Worm (Caenorhabditis elegans) whole organism, L1 larva: Measurements from ENCODE around the gene xol-1.

Source experiments
- C16A3.4 ChIP-seq: fragments of 150-350 bp; optimal IDR thresholded peaks from 2 replicates; lab custom pipeline; 2014; ENCODE audit warnings: missing biosample characterization, missing genetic modification characterization
- C34B4.2 ChIP-seq: sonication (generic microtip); optimal IDR thresholded peaks from 2 replicates; lab custom pipeline; 2017; ENCODE audit warnings: mild to moderate bottlenecking, missing genetic modification characterization, missing compliant biosample characterization
- aha-1 ChIP-seq: fragments of 150-350 bp; optimal IDR thresholded peaks from 2 replicates; lab custom pipeline; 2014; ENCODE audit warnings: missing biosample characterization, missing genetic modification characterization
- alr-1 ChIP-seq: fragments of 200-800 bp; sonication (Bioruptor generic); optimal IDR thresholded peaks from 2 replicates; lab custom pipeline; 2018; ENCODE audit warnings: borderline replicate concordance, mild to moderate bottlenecking, missing genetic modification characterization, missing compliant biosample characterization
- ama-1 ChIP-seq: fragments of 150-350 bp; optimal IDR thresholded peaks from 2 replicates; lab custom pipeline; 2014
- blmp-1 ChIP-seq: fragments of 150-350 bp; optimal IDR thresholded peaks from 2 replicates; lab custom pipeline; 2014; ENCODE audit warnings: missing biosample characterization, missing genetic modification characterization
- ceh-63 ChIP-seq: fragments of 200-800 bp; sonication (Bioruptor generic); optimal IDR thresholded peaks from 2 replicates; lab custom pipeline; 2018; ENCODE audit warnings: mild to moderate bottlenecking, missing genetic modification characterization, missing compliant biosample characterization
- ceh-8 ChIP-seq: fragments of 200-800 bp; sonication (Bioruptor generic); optimal IDR thresholded peaks from 2 replicates; lab custom pipeline; 2018; ENCODE audit warnings: mild to moderate bottlenecking, missing genetic modification characterization, moderate library complexity, missing compliant biosample characterization
- ceh-82 ChIP-seq, 3 experiments: fragments of 150-350 bp in 1 of 3; sonication (generic microtip) in 2 of 3; optimal IDR thresholded peaks; 2 replicates each; lab custom pipeline; 2014 to 2017; ENCODE audit warnings: missing biosample characterization in 3 of 3, missing genetic modification characterization in 3 of 3
- ceh-88 ChIP-seq: fragments of 200-800 bp; sonication (Bioruptor generic); IDR thresholded peaks from 2 replicates; pipeline ENCODE4 v1.3.6; 2022; ENCODE audit warnings: missing genetic modification characterization, missing compliant biosample characterization
- ceh-90 ChIP-seq: sonication (generic microtip); optimal IDR thresholded peaks from 2 replicates; lab custom pipeline; 2016; ENCODE audit warnings: missing genetic modification characterization, missing compliant biosample characterization
- dsc-1 ChIP-seq: sonication (generic microtip); optimal IDR thresholded peaks from 2 replicates; lab custom pipeline; 2016; ENCODE audit warnings: mild to moderate bottlenecking, missing genetic modification characterization, missing compliant biosample characterization
- efl-3 ChIP-seq: fragments of 200-800 bp; sonication (Bioruptor generic); optimal IDR thresholded peaks from 2 replicates; lab custom pipeline; 2018; ENCODE audit warnings: mild to moderate bottlenecking, missing genetic modification characterization, missing compliant biosample characterization
- elt-2 ChIP-seq: sonication (generic microtip); optimal IDR thresholded peaks from 2 replicates; lab custom pipeline; 2016; ENCODE audit warnings: missing genetic modification characterization, mild to moderate bottlenecking, inconsistent platforms, missing compliant biosample characterization, missing genetic modification reagents
- elt-3 ChIP-seq, 6 experiments: fragments of 150-350 bp in 1 of 6; sonication (generic microtip); optimal IDR thresholded peaks; 2 replicates each; lab custom pipeline; 2017 to 2018; ENCODE audit warnings: missing biosample characterization in 6 of 6, missing genetic modification characterization in 6 of 6, inconsistent platforms in 1 of 6
- fkh-10 ChIP-seq: sonication (generic microtip); optimal IDR thresholded peaks from 2 replicates; lab custom pipeline; 2017; ENCODE audit warnings: missing biosample characterization, missing genetic modification reagents, missing genetic modification characterization
- fkh-8 ChIP-seq: sonication (generic microtip); optimal IDR thresholded peaks from 2 replicates; lab custom pipeline; 2016; ENCODE audit warnings: mild to moderate bottlenecking, missing genetic modification characterization, missing compliant biosample characterization
- fos-1 ChIP-seq: fragments of 150-350 bp; optimal IDR thresholded peaks from 2 replicates; lab custom pipeline; 2014; ENCODE audit warnings: missing biosample characterization, missing genetic modification characterization
- grh-1 ChIP-seq: fragments of 200-800 bp; sonication (Bioruptor generic); IDR thresholded peaks from 2 replicates; pipeline ENCODE4 v1.3.6; 2022; ENCODE audit warnings: missing genetic modification reagents, missing genetic modification characterization, missing compliant biosample characterization
- irx-1 ChIP-seq: sonication (generic microtip); optimal IDR thresholded peaks from 2 replicates; lab custom pipeline; 2016; ENCODE audit warnings: missing genetic modification characterization, missing compliant biosample characterization
- isw-1 ChIP-seq: fragments of 200-800 bp; sonication (Bioruptor generic); IDR thresholded peaks from 2 replicates; pipeline ENCODE4 v1.3.6; 2022; ENCODE audit warnings: missing genetic modification characterization, missing compliant biosample characterization
- lin-14 ChIP-seq: fragments of 200-800 bp; sonication (Bioruptor generic); optimal IDR thresholded peaks from 2 replicates; lab custom pipeline; 2018; ENCODE audit warnings: mild to moderate bottlenecking, missing genetic modification characterization, moderate library complexity, missing compliant biosample characterization
- lin-35 ChIP-seq, 2 experiments: fragments of 150-350 bp; optimal IDR thresholded peaks; 2 replicates each; lab custom pipeline; 2014; ENCODE audit warnings: missing biosample characterization in 2 of 2, missing genetic modification characterization in 2 of 2, missing genetic modification reagents in 2 of 2
- lin-39 ChIP-seq: fragments of 150-350 bp; optimal IDR thresholded peaks from 2 replicates; lab custom pipeline; 2014; ENCODE audit warnings: missing biosample characterization, missing genetic modification reagents, missing genetic modification characterization
- lir-3 ChIP-seq: sonication (generic microtip); optimal IDR thresholded peaks from 2 replicates; lab custom pipeline; 2016; ENCODE audit warnings: mild to moderate bottlenecking, missing genetic modification characterization, moderate library complexity, missing compliant biosample characterization; ENCODE audit not compliant: poor library complexity
- mab-9 ChIP-seq: fragments of 200-800 bp; sonication (Bioruptor generic); IDR thresholded peaks from 2 replicates; pipeline ENCODE4 v1.3.6; 2022; ENCODE audit warnings: missing genetic modification reagents, missing genetic modification characterization, missing compliant biosample characterization
- mdl-1 ChIP-seq, 2 experiments: fragments of 150-350 bp; optimal IDR thresholded peaks; 2 replicates each; lab custom pipeline; 2014 to 2017; ENCODE audit warnings: missing biosample characterization in 2 of 2, missing genetic modification characterization in 2 of 2, inconsistent platforms in 1 of 2
- mef-2 ChIP-seq: fragments of 150-350 bp; optimal IDR thresholded peaks from 2 replicates; lab custom pipeline; 2014; ENCODE audit warnings: missing biosample characterization, missing genetic modification characterization
- mep-1 ChIP-seq: fragments of 150-350 bp; optimal IDR thresholded peaks from 2 replicates; lab custom pipeline; 2014; ENCODE audit warnings: missing biosample characterization, missing genetic modification characterization
- nhr-12 ChIP-seq: sonication (generic microtip); optimal IDR thresholded peaks from 2 replicates; lab custom pipeline; 2017; ENCODE audit warnings: missing biosample characterization, missing genetic modification characterization
- nhr-20 ChIP-seq: sonication (generic microtip); optimal IDR thresholded peaks from 2 replicates; lab custom pipeline; 2016; ENCODE audit warnings: mild to moderate bottlenecking, missing genetic modification characterization, missing compliant biosample characterization
- nhr-71 ChIP-seq: sonication (generic microtip); optimal IDR thresholded peaks from 2 replicates; lab custom pipeline; 2016; ENCODE audit warnings: mild to moderate bottlenecking, missing genetic modification characterization, moderate library complexity, missing compliant biosample characterization
- nhr-77 ChIP-seq: fragments of 150-350 bp; optimal IDR thresholded peaks from 2 replicates; lab custom pipeline; 2014; ENCODE audit warnings: missing biosample characterization, missing genetic modification characterization
- nhr-84 ChIP-seq: sonication (generic microtip); optimal IDR thresholded peaks from 2 replicates; lab custom pipeline; 2017; ENCODE audit warnings: missing biosample characterization, missing genetic modification characterization
- nhr-85 ChIP-seq: sonication (generic microtip); peaks from one replicate; lab custom pipeline; 2016; ENCODE audit warnings: missing genetic modification characterization, inconsistent platforms, missing compliant biosample characterization
- pag-3 ChIP-seq: sonication (generic microtip); optimal IDR thresholded peaks from 2 replicates; lab custom pipeline; 2017; ENCODE audit warnings: missing genetic modification characterization, mild to moderate bottlenecking, missing compliant biosample characterization, antibody characterized with exemption, borderline replicate concordance; ENCODE audit not compliant: insufficient read depth
- pax-3 ChIP-seq: fragments of 200-800 bp; sonication (Bioruptor generic); optimal IDR thresholded peaks from 2 replicates; lab custom pipeline; 2018; ENCODE audit warnings: mild to moderate bottlenecking, missing genetic modification characterization, moderate library complexity, missing compliant biosample characterization
- pqm-1 ChIP-seq: sonication (generic microtip); optimal IDR thresholded peaks from 3 replicates; lab custom pipeline; 2017; ENCODE audit warnings: missing biosample characterization, missing genetic modification characterization
- rnt-1 ChIP-seq: sonication (generic microtip); optimal IDR thresholded peaks from 2 replicates; lab custom pipeline; 2016; ENCODE audit warnings: mild to moderate bottlenecking, missing genetic modification characterization, moderate library complexity, missing compliant biosample characterization
- skn-1 ChIP-seq: fragments of 150-350 bp; optimal IDR thresholded peaks from 2 replicates; lab custom pipeline; 2014; ENCODE audit warnings: missing biosample characterization, missing genetic modification characterization
- snpc-4 ChIP-seq: fragments of 150-350 bp; optimal IDR thresholded peaks from 2 replicates; lab custom pipeline; 2014; ENCODE audit warnings: missing biosample characterization, missing genetic modification characterization
- snu-23 ChIP-seq: sonication (generic microtip); optimal IDR thresholded peaks from 2 replicates; lab custom pipeline; 2016; ENCODE audit warnings: missing genetic modification characterization, missing compliant biosample characterization
- tbx-2 ChIP-seq: sonication (generic microtip); optimal IDR thresholded peaks from 2 replicates; lab custom pipeline; 2016; ENCODE audit warnings: missing genetic modification characterization, missing compliant biosample characterization
- tlp-1 ChIP-seq: fragments of 150-350 bp; optimal IDR thresholded peaks from 2 replicates; lab custom pipeline; 2014; ENCODE audit warnings: missing biosample characterization, missing genetic modification characterization
- unc-130 ChIP-seq: fragments of 150-350 bp; optimal IDR thresholded peaks from 2 replicates; lab custom pipeline; 2017; ENCODE audit warnings: missing biosample characterization, missing genetic modification characterization, inconsistent platforms
- vab-15 ChIP-seq: sonication (generic microtip); optimal IDR thresholded peaks from 2 replicates; lab custom pipeline; 2017; ENCODE audit warnings: missing genotype, mild to moderate bottlenecking, missing genetic modification characterization, missing compliant biosample characterization
- xbp-1 ChIP-seq: sonication (generic microtip); optimal IDR thresholded peaks from 2 replicates; lab custom pipeline; 2016; ENCODE audit warnings: missing genetic modification characterization, missing compliant biosample characterization
- zag-1 ChIP-seq: fragments of 150-350 bp; optimal IDR thresholded peaks from 2 replicates; lab custom pipeline; 2014; ENCODE audit warnings: missing biosample characterization, missing genetic modification characterization
- zip-4 ChIP-seq: fragments of 200-800 bp; sonication (Bioruptor generic); optimal IDR thresholded peaks from 2 replicates; lab custom pipeline; 2018; ENCODE audit warnings: mild to moderate bottlenecking, missing genetic modification characterization, moderate library complexity, missing compliant biosample characterization
- ztf-11 ChIP-seq, 2 experiments: sonication (generic microtip); optimal IDR thresholded peaks; 2 replicates each; lab custom pipeline; 2016 to 2017; ENCODE audit warnings: missing genetic modification characterization in 2 of 2, missing biosample characterization in 1 of 2, missing compliant biosample characterization in 1 of 2
- ztf-4 ChIP-seq: fragments of 150-350 bp; optimal IDR thresholded peaks from 2 replicates; lab custom pipeline; 2014; ENCODE audit warnings: missing biosample characterization, missing genetic modification characterization

The xol-1 gene

ce11 chrX:8019665-8020064 lies 21.4 kb upstream of the xol-1 start (continued):
- TF ChIP-seq ceh-88 (GFP tag; lab: Robert Waterston, UW) = peak; percentile 58
- no peak for TF ChIP-seq tlp-1
- TF ChIP-seq mab-9 (GFP tag; lab: Robert Waterston, UW) = peak; percentile 63
- no peak for TF ChIP-seq zag-1 (tag; lab: Kevin White, UChicago)
- TF ChIP-seq ztf-11 (tag; optimal IDR thresholded peaks at IDR 0.05; lab: Kevin White, UChicago) = peak in 1 of 2 experiments; percentile 33
- peak; percentile 92 for TF ChIP-seq snu-23 (GFP tag; lab: Kevin White, UChicago)
- TF ChIP-seq mep-1 = peak; percentile 89
- peak; percentile 11 for TF ChIP-seq snpc-4 (tag; lab: Kevin White, UChicago)
- TF ChIP-seq nhr-84 = no peak
- TF ChIP-seq pag-3 (tag; lab: Kevin White, UChicago) = no peak
- peak; percentile 99 for TF ChIP-seq lin-14 (GFP tag; lab: Kevin White, UChicago)
- no peak for TF ChIP-seq pqm-1
- TF ChIP-seq efl-3 (GFP tag; lab: Kevin White, UChicago) = no peak
- TF ChIP-seq dsc-1 = peak; percentile 17
- peak; percentile 48 to 84 (median 58) for TF ChIP-seq ceh-82 (tag; optimal IDR thresholded peaks at IDR 0.05; lab: Kevin White, UChicago)
- TF ChIP-seq nhr-12 (tag; lab: Kevin White, UChicago) = no peak

ce11 chrX:8021609-8022008 lies 19.5 kb upstream of the xol-1 start:
- no peak for TF ChIP-seq nhr-77
- peak; percentile 87 for TF ChIP-seq nhr-20 (tag; lab: Kevin White, UChicago)
- peak; percentile 16; the same call in 1 of the 2 replicates for TF ChIP-seq isw-1 (GFP tag; lab: Robert Waterston, UW)
- peak; percentile 98 for TF ChIP-seq lin-14 (GFP tag; lab: Kevin White, UChicago)
- TF ChIP-seq lir-3 (tag; lab: Kevin White, UChicago) = peak; percentile 83
- no peak for TF ChIP-seq alr-1 (tag; lab: Kevin White, UChicago)
- peak; percentile 63 for TF ChIP-seq ceh-8 (GFP tag; lab: Kevin White, UChicago)
- TF ChIP-seq ceh-63 (GFP tag; lab: Kevin White, UChicago) = no peak
- TF ChIP-seq lin-35 (GFP tag; optimal IDR thresholded peaks at IDR 0.05; lab: Kevin White, UChicago) = peak; percentile 25 to 49
- TF ChIP-seq xbp-1 (tag; lab: Kevin White, UChicago) = peak; percentile 72
- no peak for TF ChIP-seq nhr-84
- peak; percentile 59 for TF ChIP-seq C16A3.4
- TF ChIP-seq lin-39 (tag; lab: Kevin White, UChicago) = peak; percentile 77
- peak; percentile 99 for TF ChIP-seq fkh-8 (tag; lab: Kevin White, UChicago)
- no peak for TF ChIP-seq nhr-85 (tag; lab: Kevin White, UChicago)
- peak; percentile 94 for TF ChIP-seq dsc-1
- peak; percentile 40 for TF ChIP-seq ama-1 (lab: Kevin White, UChicago)
- TF ChIP-seq mdl-1 (tag; optimal IDR thresholded peaks at IDR 0.05; lab: Kevin White, UChicago) = peak in 1 of 2 experiments; percentile 75
- peak; percentile 68 for TF ChIP-seq irx-1 (tag; lab: Kevin White, UChicago)
- no peak for TF ChIP-seq blmp-1
- peak; percentile 81 for TF ChIP-seq ztf-4
- no peak for TF ChIP-seq elt-3 (tag; optimal IDR thresholded peaks at IDR 0.05; lab: Kevin White, UChicago)
- no peak for TF ChIP-seq pqm-1
- no peak for TF ChIP-seq efl-3 (GFP tag; lab: Kevin White, UChicago)
- TF ChIP-seq C34B4.2 (tag; lab: Kevin White, UChicago) = no peak
- peak; percentile 61 for TF ChIP-seq aha-1 (tag; lab: Kevin White, UChicago)
- no peak for TF ChIP-seq mef-2
- peak; percentile 84 for TF ChIP-seq pax-3
- TF ChIP-seq unc-130 (tag; lab: Kevin White, UChicago) = peak; percentile 74
- peak; percentile 39 for TF ChIP-seq elt-2
- TF ChIP-seq fos-1 (tag; lab: Kevin White, UChicago) = peak; percentile 24
- peak; percentile 98 for TF ChIP-seq nhr-71
- no peak for TF ChIP-seq vab-15
- no peak for TF ChIP-seq grh-1 (GFP tag; lab: Robert Waterston, UW)
- peak; percentile 93 for TF ChIP-seq fkh-10 (GFP tag; lab: Kevin White, UChicago)
- TF ChIP-seq zip-4 = peak; percentile 2
- TF ChIP-seq skn-1 (tag; lab: Kevin White, UChicago) = peak; percentile 6
- TF ChIP-seq tbx-2 (tag; lab: Kevin White, UChicago) = peak; percentile 90
- TF ChIP-seq ceh-90 (tag; lab: Kevin White, UChicago) = peak; percentile 11
- peak; percentile 91 for TF ChIP-seq rnt-1 (tag; lab: Kevin White, UChicago)
